Worm (Caenorhabditis elegans) whole organism, mixed stage, embryonic: ENCODE data around the gene pola-1.

ENCODE experiments used
- blmp-1 ChIP-seq: fragments of 150-350 bp; optimal IDR thresholded peaks from 2 replicates; lab custom pipeline; 2014; ENCODE audit warnings: missing biosample characterization, missing genetic modification characterization
- ces-1 ChIP-seq: fragments of 150-350 bp; optimal IDR thresholded peaks from 2 replicates; lab custom pipeline; 2014; ENCODE audit warnings: missing biosample characterization, missing genetic modification reagents, missing genetic modification characterization
- drap-1 ChIP-seq: fragments of 200-800 bp; sonication (Bioruptor generic); optimal IDR thresholded peaks from 3 replicates; lab custom pipeline; 2018; ENCODE audit warnings: mild to moderate bottlenecking, missing genetic modification characterization, missing compliant biosample characterization
- lin-13 ChIP-seq: fragments of 150-350 bp; optimal IDR thresholded peaks from 2 replicates; lab custom pipeline; 2014; ENCODE audit warnings: missing biosample characterization, missing genetic modification characterization
- mls-2 ChIP-seq: sonication (generic microtip); optimal IDR thresholded peaks from 2 replicates; lab custom pipeline; 2016; ENCODE audit warnings: mild to moderate bottlenecking, missing genetic modification characterization, moderate library complexity, missing compliant biosample characterization
- nhr-76 ChIP-seq: sonication (generic microtip); optimal IDR thresholded peaks from 2 replicates; lab custom pipeline; 2017; ENCODE audit warnings: missing biosample characterization, missing genetic modification characterization
- unc-120 ChIP-seq: sonication (generic microtip); optimal IDR thresholded peaks from 2 replicates; lab custom pipeline; 2017; ENCODE audit warnings: missing genetic modification characterization, missing compliant biosample characterization; ENCODE audit not compliant: poor library complexity, severe bottlenecking
- ztf-11 ChIP-seq: fragments of 150-350 bp; optimal IDR thresholded peaks from 2 replicates; lab custom pipeline; 2014; ENCODE audit warnings: missing biosample characterization, missing genetic modification characterization

ce11 chrIII:11170509-11170908 lies 28.3 kb downstream of the pola-1 start:
- TF ChIP-seq blmp-1 (no peak), mls-2 (tag; lab: Kevin White, UChicago) (no peak), nhr-76 (tag; lab: Kevin White, UChicago) (no peak), ztf-11 (tag; lab: Kevin White, UChicago) (no peak), drap-1 (GFP tag; lab: Kevin White, UChicago) (no peak), ces-1 (GFP tag; lab: Kevin White, UChicago) (no peak), unc-120 (tag; lab: Kevin White, UChicago) (no peak), lin-13 (tag; lab: Kevin White, UChicago) (no peak)
